Fruit fly (Drosophila melanogaster) whole organism, embryonic: ENCODE data around the gene Mnn1.

Source experiments
- Aef1 ChIP-seq: fragments of 200-800 bp; sonication (Bioruptor generic); IDR thresholded peaks from 3 replicates; pipeline ENCODE4 v1.3.6; 2022; ENCODE audit warnings: missing biosample characterization, missing genetic modification characterization
- Atf3 ChIP-seq: fragments of 200-800 bp; sonication (Bioruptor generic); optimal IDR thresholded peaks from 3 replicates; lab custom pipeline; 2016; ENCODE audit warnings: missing biosample characterization, missing genetic modification characterization
- CG1024 ChIP-seq: fragments of 200-800 bp; sonication (Bioruptor generic); IDR thresholded peaks from 2 replicates; pipeline ENCODE4 v1.3.6; 2022; ENCODE audit warnings: missing biosample characterization, missing genetic modification characterization
- CG10267 ChIP-seq: fragments of 200-800 bp; sonication (Bioruptor generic); optimal IDR thresholded peaks from 2 replicates; lab custom pipeline; 2018; ENCODE audit warnings: missing biosample characterization, mild to moderate bottlenecking, missing genetic modification characterization, moderate library complexity
- CG10959 ChIP-seq: fragments of 200-800 bp; sonication (Bioruptor generic); IDR thresholded peaks from 2 replicates; pipeline ENCODE4 v1.3.6; 2022; ENCODE audit warnings: missing biosample characterization, missing genetic modification characterization
- CG10979 ChIP-seq: fragments of 200-800 bp; sonication (Bioruptor generic); optimal IDR thresholded peaks from 2 replicates; lab custom pipeline; 2018; ENCODE audit warnings: missing biosample characterization, mild to moderate bottlenecking, missing genetic modification characterization, moderate library complexity
- CG12236 ChIP-seq: fragments of 200-800 bp; sonication (Bioruptor generic); optimal IDR thresholded peaks from 2 replicates; lab custom pipeline; 2016; ENCODE audit warnings: missing biosample characterization, missing genetic modification characterization
- CG13287 ChIP-seq: fragments of 200-800 bp; sonication (Bioruptor generic); IDR thresholded peaks from 2 replicates; pipeline ENCODE4 v1.3.6; 2022; ENCODE audit warnings: missing biosample characterization, missing genetic modification characterization; ENCODE audit not compliant: partially characterized antibody
- CG14710 ChIP-seq: fragments of 200-800 bp; sonication (Bioruptor generic); optimal IDR thresholded peaks from 3 replicates; lab custom pipeline; 2019; ENCODE audit warnings: missing biosample characterization, mild to moderate bottlenecking, missing genetic modification characterization, moderate library complexity
- CG3065 ChIP-seq: fragments of 200-800 bp; sonication (Bioruptor generic); optimal IDR thresholded peaks from 2 replicates; lab custom pipeline; 2016; ENCODE audit warnings: missing biosample characterization, missing genetic modification characterization
- CG32772 ChIP-seq: fragments of 200-800 bp; sonication (Bioruptor generic); IDR thresholded peaks from 2 replicates; pipeline ENCODE4 v1.3.6; 2022; ENCODE audit warnings: missing biosample characterization, missing genetic modification characterization
- CG3407 ChIP-seq: fragments of 200-800 bp; sonication (Bioruptor generic); optimal IDR thresholded peaks from 2 replicates; lab custom pipeline; 2018; ENCODE audit warnings: missing biosample characterization, mild to moderate bottlenecking, missing genetic modification characterization
- CG3838 ChIP-seq: fragments of 200-800 bp; sonication (Bioruptor generic); optimal IDR thresholded peaks from 3 replicates; lab custom pipeline; 2016; ENCODE audit warnings: missing biosample characterization, missing genetic modification characterization
- CG4360 ChIP-seq: fragments of 200-800 bp; sonication (Bioruptor generic); IDR thresholded peaks from 2 replicates; pipeline ENCODE4 v1.3.6; 2022; ENCODE audit warnings: missing biosample characterization, missing genetic modification characterization
- CG4730 ChIP-seq: fragments of 200-800 bp; sonication (Bioruptor generic); IDR thresholded peaks from 2 replicates; pipeline ENCODE4 v1.3.6; 2022; ENCODE audit warnings: missing biosample characterization, missing genetic modification characterization
- CG7839 ChIP-seq: fragments of 200-800 bp; sonication (Bioruptor generic); optimal IDR thresholded peaks from 3 replicates; lab custom pipeline; 2018; ENCODE audit warnings: missing biosample characterization, mild to moderate bottlenecking, missing genetic modification characterization, moderate library complexity
- CG8089 ChIP-seq: fragments of 200-800 bp; sonication (Bioruptor generic); optimal IDR thresholded peaks from 3 replicates; lab custom pipeline; 2016; ENCODE audit warnings: missing biosample characterization, missing genetic modification characterization
- CG8388 ChIP-seq: fragments of 200-800 bp; sonication (Bioruptor generic); optimal IDR thresholded peaks from 2 replicates; lab custom pipeline; 2019; ENCODE audit warnings: missing biosample characterization, mild to moderate bottlenecking, missing genetic modification characterization, moderate library complexity
- CG9727 ChIP-seq: fragments of 200-800 bp; sonication (Bioruptor generic); optimal IDR thresholded peaks from 3 replicates; lab custom pipeline; 2017; ENCODE audit warnings: missing biosample characterization, mild to moderate bottlenecking, missing genetic modification characterization
- CG9797 ChIP-seq: fragments of 200-800 bp; sonication (Bioruptor generic); optimal IDR thresholded peaks from 3 replicates; lab custom pipeline; 2018; ENCODE audit warnings: missing biosample characterization, mild to moderate bottlenecking, missing genetic modification characterization
- CG9876 ChIP-seq: fragments of 200-800 bp; sonication (Bioruptor generic); optimal IDR thresholded peaks from 2 replicates; lab custom pipeline; 2016; ENCODE audit warnings: missing biosample characterization, missing genetic modification characterization
- D19A ChIP-seq: fragments of 200-800 bp; optimal IDR thresholded peaks from 3 replicates; lab custom pipeline; 2019; ENCODE audit warnings: missing biosample characterization, mild to moderate bottlenecking, missing genetic modification characterization, moderate library complexity
- Dfd ChIP-seq, 2 experiments: fragments of >200 bp; optimal IDR thresholded peaks; 2 replicates each; lab custom pipeline; 2017; ENCODE audit warnings: missing biosample characterization in 2 of 2, missing genetic modification characterization in 2 of 2
- Gug ChIP-seq: fragments of 200-800 bp; sonication (Bioruptor generic); IDR thresholded peaks from 4 replicates; pipeline ENCODE4 v1.3.6; 2022; ENCODE audit warnings: missing biosample characterization, missing genetic modification characterization
- HmgZ ChIP-seq: fragments of 200-800 bp; sonication (Bioruptor generic); optimal IDR thresholded peaks from 2 replicates; lab custom pipeline; 2018; ENCODE audit warnings: missing biosample characterization, mild to moderate bottlenecking, missing genetic modification characterization
- Max ChIP-seq: fragments of 200-800 bp; sonication (Bioruptor generic); optimal IDR thresholded peaks from 2 replicates; lab custom pipeline; 2016; ENCODE audit warnings: missing biosample characterization, mild to moderate bottlenecking, missing genetic modification characterization
- Myb ChIP-seq: fragments of 200-800 bp; sonication (Bioruptor generic); optimal IDR thresholded peaks from 2 replicates; lab custom pipeline; 2016; ENCODE audit warnings: missing biosample characterization, missing genetic modification characterization
- Neu2 ChIP-seq: fragments of 200-800 bp; sonication (Bioruptor generic); optimal IDR thresholded peaks from 3 replicates; lab custom pipeline; 2016; ENCODE audit warnings: missing biosample characterization, missing genetic modification characterization, borderline replicate concordance
- Oaz ChIP-seq: fragments of 200-800 bp; sonication (Bioruptor generic); IDR thresholded peaks from 2 replicates; pipeline ENCODE4 v1.3.6; 2022; ENCODE audit warnings: missing biosample characterization, missing genetic modification characterization
- Scr ChIP-seq: fragments of 200-800 bp; sonication (Bioruptor generic); IDR thresholded peaks from 2 replicates; pipeline ENCODE4 v1.3.6; 2022; ENCODE audit warnings: missing biosample characterization, missing genetic modification characterization; ENCODE audit not compliant: partially characterized antibody
- Sry-β ChIP-seq: fragments of 200-800 bp; sonication (Bioruptor generic); optimal IDR thresholded peaks from 2 replicates; lab custom pipeline; 2018; ENCODE audit warnings: missing biosample characterization, mild to moderate bottlenecking, missing genetic modification characterization, moderate library complexity
- Taf1 ChIP-seq: fragments of 200-800 bp; sonication (Bioruptor generic); IDR thresholded peaks from 2 replicates; pipeline ENCODE4 v1.3.6; 2022; ENCODE audit warnings: missing biosample characterization, missing genetic modification characterization
- Xrp1 ChIP-seq: fragments of 200-800 bp; sonication (Bioruptor generic); IDR thresholded peaks from 2 replicates; pipeline ENCODE4 v1.3.6; 2022; ENCODE audit warnings: missing biosample characterization, missing genetic modification characterization
- YL-1 ChIP-seq: fragments of 200-800 bp; sonication (Bioruptor generic); optimal IDR thresholded peaks from 3 replicates; lab custom pipeline; 2017; ENCODE audit warnings: missing biosample characterization, mild to moderate bottlenecking, missing genetic modification characterization
- bcd ChIP-seq: fragments of 200-800 bp; sonication (Bioruptor generic); optimal IDR thresholded peaks from 2 replicates; lab custom pipeline; 2017; ENCODE audit warnings: missing biosample characterization, mild to moderate bottlenecking, missing genetic modification characterization
- cg ChIP-seq: fragments of 200-800 bp; sonication (Bioruptor generic); optimal IDR thresholded peaks from 3 replicates; lab custom pipeline; 2019; ENCODE audit warnings: missing biosample characterization, mild to moderate bottlenecking, missing genetic modification characterization, moderate library complexity
- crc ChIP-seq: fragments of 200-800 bp; sonication (Bioruptor generic); optimal IDR thresholded peaks from 2 replicates; lab custom pipeline; 2016; ENCODE audit warnings: missing biosample characterization, missing genetic modification characterization
- crp ChIP-seq, 2 experiments: fragments of 200-800 bp; sonication (Bioruptor generic); optimal IDR thresholded peaks; 2 replicates in 1 of 2; 3 replicates in 1 of 2; lab custom pipeline; 2017; ENCODE audit warnings: missing biosample characterization in 2 of 2, missing genetic modification characterization in 2 of 2, mild to moderate bottlenecking in 1 of 2, moderate library complexity in 1 of 2
- dmrt11E ChIP-seq: fragments of 200-800 bp; sonication (Bioruptor generic); optimal IDR thresholded peaks from 3 replicates; lab custom pipeline; 2018; ENCODE audit warnings: missing biosample characterization, mild to moderate bottlenecking, missing genetic modification characterization, moderate library complexity
- dmrt99B ChIP-seq: fragments of 200-800 bp; sonication (Bioruptor generic); optimal IDR thresholded peaks from 2 replicates; lab custom pipeline; 2018; ENCODE audit warnings: missing biosample characterization, mild to moderate bottlenecking, missing genetic modification characterization, moderate library complexity
- fd96Cb ChIP-seq: fragments of 200-800 bp; sonication (Bioruptor generic); optimal IDR thresholded peaks from 2 replicates; lab custom pipeline; 2018; ENCODE audit warnings: missing biosample characterization, mild to moderate bottlenecking, missing genetic modification characterization, moderate library complexity
- gfzf ChIP-seq: fragments of 200-800 bp; sonication (Bioruptor generic); optimal IDR thresholded peaks from 2 replicates; lab custom pipeline; 2016; ENCODE audit warnings: missing biosample characterization, mild to moderate bottlenecking, missing genetic modification characterization, moderate library complexity
- grn ChIP-seq: fragments of 200-800 bp; sonication (Bioruptor generic); optimal IDR thresholded peaks from 3 replicates; lab custom pipeline; 2017; ENCODE audit warnings: missing biosample characterization, missing genetic modification characterization
- hb ChIP-seq: fragments of 200-800 bp; sonication (Bioruptor generic); IDR thresholded peaks from 3 replicates; pipeline ENCODE4 v1.3.6; 2022; ENCODE audit warnings: missing biosample characterization, missing genetic modification characterization; ENCODE audit not compliant: partially characterized antibody
- insv ChIP-seq, 2 experiments: fragments of 200-800 bp; sonication (Bioruptor generic); optimal IDR thresholded peaks; 3 replicates each; lab custom pipeline; 2016 to 2018; ENCODE audit warnings: missing biosample characterization in 2 of 2, missing genetic modification characterization in 2 of 2
- kni ChIP-seq: fragments of 200-800 bp; sonication (Bioruptor generic); optimal IDR thresholded peaks from 3 replicates; lab custom pipeline; 2017; ENCODE audit warnings: mild to moderate bottlenecking, missing biosample characterization, missing genetic modification reagents, missing genetic modification characterization
- phol ChIP-seq: fragments of 200-800 bp; sonication (Bioruptor generic); optimal IDR thresholded peaks from 3 replicates; lab custom pipeline; 2018; ENCODE audit warnings: missing biosample characterization, mild to moderate bottlenecking, missing genetic modification characterization, moderate library complexity
- psq ChIP-seq: fragments of 200-800 bp; sonication (Bioruptor generic); optimal IDR thresholded peaks from 2 replicates; lab custom pipeline; 2017; ENCODE audit warnings: missing biosample characterization, missing genetic modification characterization
- tio ChIP-seq: fragments of 200-800 bp; sonication (Bioruptor generic); optimal IDR thresholded peaks from 2 replicates; lab custom pipeline; 2017; ENCODE audit warnings: missing biosample characterization, missing genetic modification characterization, inconsistent platforms
- usp ChIP-seq: fragments of >200 bp; optimal IDR thresholded peaks from 2 replicates; lab custom pipeline; 2017; ENCODE audit warnings: missing biosample characterization, missing genetic modification characterization

Mnn1 gene

dm6 chr2L:7049009-7049647, 7.0 kb upstream of the Mnn1 start (continued):
- 0 out of 2 replicates have a peak, but pooled peaks have one; percentile 5 for TF ChIP-seq CG4360 (GFP tag; lab: Robert Waterston, UW)
- peak; percentile 11 for TF ChIP-seq kni (GFP tag; lab: Kevin White, UChicago)
- TF ChIP-seq CG9797 (GFP tag; lab: Kevin White, UChicago): no peak
- peak; percentile 4; the same call in 1 of the 4 replicates for TF ChIP-seq Gug (GFP tag; lab: Robert Waterston, UW)
- no peak for TF ChIP-seq Atf3 (GFP tag; lab: Kevin White, UChicago)
- peak; percentile 81 for TF ChIP-seq YL-1 (GFP tag; lab: Kevin White, UChicago)
- TF ChIP-seq Neu2 (GFP tag; lab: Kevin White, UChicago): no peak
- peak; percentile 88 for TF ChIP-seq Scr (GFP tag; lab: Robert Waterston, UW)
- no peak for TF ChIP-seq CG10959 (GFP tag; lab: Robert Waterston, UW)
- no peak for TF ChIP-seq CG8089 (GFP tag; lab: Kevin White, UChicago)
- no peak for TF ChIP-seq crp (GFP tag; optimal IDR thresholded peaks at IDR 0.05; lab: Kevin White, UChicago)
- no peak for TF ChIP-seq gfzf (GFP tag; lab: Kevin White, UChicago)
- peak; percentile 41; the same call in 1 of the 2 replicates for TF ChIP-seq Xrp1 (GFP tag; lab: Robert Waterston, UW)
- no peak for TF ChIP-seq CG3065 (GFP tag; lab: Kevin White, UChicago)
- TF ChIP-seq CG3407: no peak
- TF ChIP-seq CG12236 (GFP tag; lab: Kevin White, UChicago): no peak
- no peak for TF ChIP-seq Oaz (GFP tag; lab: Robert Waterston, UW)
- TF ChIP-seq dmrt99B (tag; lab: Kevin White, UChicago): no peak
- no peak for TF ChIP-seq psq (GFP tag; lab: Kevin White, UChicago)
- TF ChIP-seq cg (GFP tag; lab: Kevin White, UChicago): peak; percentile 86
- TF ChIP-seq CG7839 (tag; lab: Kevin White, UChicago): peak; percentile 23
- TF ChIP-seq bcd (GFP tag; lab: Kevin White, UChicago): no peak
- TF ChIP-seq CG10979 (tag; lab: Kevin White, UChicago): no peak
- no peak for TF ChIP-seq crc (GFP tag; lab: Kevin White, UChicago)
- peak; percentile 100 for TF ChIP-seq hb (GFP tag; lab: Robert Waterston, UW)
- TF ChIP-seq CG10267 (tag; lab: Kevin White, UChicago): no peak
- TF ChIP-seq CG9727 (GFP tag; lab: Kevin White, UChicago): peak; percentile 21
- no peak for TF ChIP-seq CG8388 (GFP tag; lab: Kevin White, UChicago)
- TF ChIP-seq CG3838 (GFP tag; lab: Kevin White, UChicago): no peak
- no peak for TF ChIP-seq CG1024 (GFP tag; lab: Robert Waterston, UW)
- TF ChIP-seq grn (GFP tag; lab: Kevin White, UChicago): peak; percentile 50
- TF ChIP-seq HmgZ (tag; lab: Kevin White, UChicago): peak; percentile 31
- TF ChIP-seq fd96Cb (tag; lab: Kevin White, UChicago): no peak
- no peak for TF ChIP-seq Myb (GFP tag; lab: Kevin White, UChicago)
- no peak for TF ChIP-seq Aef1 (GFP tag; lab: Robert Waterston, UW)
- TF ChIP-seq CG14710 (tag; lab: Kevin White, UChicago): peak; percentile 9
- TF ChIP-seq Max: no peak
- TF ChIP-seq CG13287 (GFP tag; lab: Robert Waterston, UW): peak; percentile 84
- no peak for TF ChIP-seq tio (GFP tag; lab: Kevin White, UChicago)
- peak; percentile 15 for TF ChIP-seq dmrt11E (tag; lab: Kevin White, UChicago)
- peak in 1 of 2 experiments; percentile 14 for TF ChIP-seq insv (GFP tag; optimal IDR thresholded peaks at IDR 0.05; lab: Kevin White, UChicago)
- TF ChIP-seq usp (GFP tag; lab: Kevin White, UChicago): no peak
- TF ChIP-seq Sry-β (GFP tag; lab: Kevin White, UChicago): no peak
- no peak for TF ChIP-seq phol (tag; lab: Kevin White, UChicago)
- TF ChIP-seq Dfd (GFP tag; optimal IDR thresholded peaks at IDR 0.05; lab: Kevin White, UChicago): no peak
- TF ChIP-seq CG4730 (GFP tag; lab: Robert Waterston, UW): no peak
- TF ChIP-seq CG9876 (GFP tag; lab: Kevin White, UChicago): no peak
- no peak for TF ChIP-seq D19A (tag; lab: Kevin White, UChicago)
- no peak for TF ChIP-seq CG32772
- no peak for TF ChIP-seq Taf1
